Fruit fly (Drosophila melanogaster) S2 (cell line): ENCODE results near the gene Dlc90F.

Source experiments
- CG8478 ChIP-seq: fragments of >200 bp; optimal IDR thresholded peaks from 2 replicates; lab custom pipeline; 2018
- CTCF ChIP-seq, 2 experiments: fragments of >200 bp; optimal IDR thresholded peaks; 2 replicates each; lab custom pipeline; 2018

DNA sequence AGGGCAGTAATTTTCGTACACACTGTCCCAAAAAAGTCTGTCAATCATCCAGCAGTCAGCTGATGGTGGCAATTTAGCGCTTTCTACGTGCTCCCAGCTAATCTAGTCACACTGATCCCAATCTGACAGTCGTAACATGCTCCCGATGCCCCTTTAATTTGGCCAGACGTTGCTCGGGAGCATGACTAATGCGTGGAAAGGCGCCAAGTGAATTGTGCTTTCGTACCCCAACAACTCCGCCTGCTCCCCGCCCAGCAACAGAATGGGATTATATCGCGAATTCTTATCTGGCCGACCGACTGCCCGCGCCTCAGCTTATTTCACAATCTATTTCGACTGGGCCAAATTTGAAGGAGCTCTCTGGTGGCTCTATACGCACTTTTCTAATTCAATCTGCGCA is 21.6 kb upstream of the Dlc90F start:
- TF ChIP-seq CG8478 (lab: Kevin White, UChicago) (no peak), CTCF (optimal IDR thresholded peaks at IDR 0.05; lab: Kevin White, UChicago) (no peak)
